Worm (Caenorhabditis elegans) whole organism, early embryonic: ENCODE results near the gene B0334.10.

ENCODE experiments used
- B0310.2 ChIP-seq: sonication (generic microtip); optimal IDR thresholded peaks from 2 replicates; lab custom pipeline; 2016; ENCODE audit warnings: mild to moderate bottlenecking, missing genetic modification characterization, missing compliant biosample characterization
- F13C5.2 ChIP-seq: sonication (generic microtip); optimal IDR thresholded peaks from 2 replicates; lab custom pipeline; 2017; ENCODE audit warnings: mild to moderate bottlenecking, missing genetic modification characterization, inconsistent platforms, missing compliant biosample characterization
- aly-1 ChIP-seq: sonication (generic microtip); optimal IDR thresholded peaks from 2 replicates; lab custom pipeline; 2016; ENCODE audit warnings: missing genetic modification characterization, missing compliant biosample characterization
- ama-1 ChIP-seq: fragments of 150-350 bp; optimal IDR thresholded peaks from 2 replicates; lab custom pipeline; 2014
- ceh-13 ChIP-seq: fragments of 200-800 bp; sonication (Bioruptor generic); optimal IDR thresholded peaks from 2 replicates; lab custom pipeline; 2018; ENCODE audit warnings: mild to moderate bottlenecking, missing genetic modification characterization, missing compliant biosample characterization
- ets-7 ChIP-seq: sonication (generic microtip); optimal IDR thresholded peaks from 2 replicates; lab custom pipeline; 2016; ENCODE audit warnings: missing genotype, missing genetic modification characterization, missing compliant biosample characterization
- flt-1 ChIP-seq: fragments of 200-800 bp; sonication (Bioruptor generic); IDR thresholded peaks from 2 replicates; pipeline ENCODE4 v1.3.6; 2022; ENCODE audit warnings: missing genetic modification characterization, missing compliant biosample characterization
- hmbx-1 ChIP-seq: sonication (generic microtip); optimal IDR thresholded peaks from 2 replicates; lab custom pipeline; 2016; ENCODE audit warnings: mild to moderate bottlenecking, missing genetic modification characterization, missing compliant biosample characterization
- hnd-1 ChIP-seq: sonication (generic microtip); optimal IDR thresholded peaks from 2 replicates; lab custom pipeline; 2016; ENCODE audit warnings: missing genetic modification characterization, missing compliant biosample characterization
- pes-1 ChIP-seq: fragments of 200-800 bp; sonication (Bioruptor generic); IDR thresholded peaks from 2 replicates; pipeline ENCODE4 v1.3.6; 2022; ENCODE audit warnings: missing genetic modification reagents, missing genetic modification characterization, missing compliant biosample characterization
- scrt-1 ChIP-seq: fragments of 200-800 bp; sonication (Bioruptor generic); IDR thresholded peaks from 2 replicates; pipeline ENCODE4 v1.3.6; 2022; ENCODE audit warnings: missing genetic modification characterization, missing compliant biosample characterization
- sea-1 ChIP-seq: fragments of 200-800 bp; sonication (Bioruptor generic); conservative IDR thresholded peaks from 2 replicates; pipeline ENCODE4 v1.3.6; 2022; ENCODE audit warnings: missing genetic modification characterization, missing compliant biosample characterization
- tbx-11 ChIP-seq: fragments of 200-800 bp; sonication (Bioruptor generic); IDR thresholded peaks from 2 replicates; pipeline ENCODE4 v1.3.6; 2022; ENCODE audit warnings: missing genetic modification characterization, missing compliant biosample characterization
- tbx-37 ChIP-seq: fragments of 200-800 bp; sonication (Bioruptor generic); conservative IDR thresholded peaks from 2 replicates; pipeline ENCODE4 v1.3.6; 2022; ENCODE audit warnings: missing genetic modification reagents, missing genetic modification characterization, missing compliant biosample characterization

- TF ChIP-seq ama-1 (lab: Kevin White, UChicago): no peak
- TF ChIP-seq B0310.2 (tag; lab: Kevin White, UChicago): no peak
- TF ChIP-seq aly-1: no peak
- no peak for TF ChIP-seq scrt-1 (GFP tag; lab: Robert Waterston, UW)
- no peak for TF ChIP-seq F13C5.2
- TF ChIP-seq tbx-37: no peak
- no peak for TF ChIP-seq ceh-13 (GFP tag; lab: Kevin White, UChicago)
- TF ChIP-seq ets-7 (tag; lab: Kevin White, UChicago): no peak
- TF ChIP-seq hmbx-1 (tag; lab: Kevin White, UChicago): no peak
- TF ChIP-seq tbx-11 (GFP tag; lab: Robert Waterston, UW): no peak
- TF ChIP-seq sea-1: no peak
- TF ChIP-seq pes-1 (GFP tag; lab: Robert Waterston, UW): no peak
- TF ChIP-seq flt-1 (GFP tag; lab: Robert Waterston, UW): no peak
- TF ChIP-seq hnd-1 (tag; lab: Kevin White, UChicago): no peak
Measured at ce11 chrII:11538741-11539140, 20.5 kb downstream of the B0334.10 start, which contains the start of gene Y62F5A.9.
